Worm (Caenorhabditis elegans) whole organism, L3 larva: ENCODE data around the gene gpx-5.

Experiments used
- fkh-10 ChIP-seq: sonication (generic microtip); optimal IDR thresholded peaks from 2 replicates; lab custom pipeline; 2017; ENCODE audit warnings: missing biosample characterization, missing genetic modification reagents, missing genetic modification characterization
- snpc-4 ChIP-seq: fragments of 150-350 bp; optimal IDR thresholded peaks from 2 replicates; lab custom pipeline; 2014; ENCODE audit warnings: missing biosample characterization, missing genetic modification characterization

DNA sequence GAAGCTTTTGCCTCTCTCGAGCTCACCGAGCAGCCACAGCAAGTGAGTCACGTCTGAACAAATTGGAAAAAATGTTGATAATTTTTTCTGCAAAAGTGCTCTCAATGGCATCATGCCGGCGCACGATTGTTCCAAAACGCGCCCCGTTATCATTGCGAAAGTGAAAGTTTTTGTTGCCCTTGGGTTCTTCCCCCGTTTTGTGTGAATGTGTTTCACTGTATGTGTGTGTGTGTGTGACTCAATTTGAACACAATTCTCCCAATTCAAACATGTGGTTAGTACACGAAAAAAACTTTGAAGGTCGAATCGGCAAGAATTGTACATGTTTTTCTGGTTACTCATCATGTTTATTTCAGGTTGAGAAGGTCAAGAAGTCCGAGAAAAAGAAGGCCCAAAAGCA lies 31.4 kb upstream of the gpx-5 start:
- TF ChIP-seq fkh-10 (GFP tag; lab: Kevin White, UChicago), result no peak
- TF ChIP-seq snpc-4 (tag; lab: Kevin White, UChicago), result no peak
